Worm (Caenorhabditis elegans) whole organism, late embryonic: Measurements from ENCODE around the gene srg-13.

Experiments used
- ceh-34 ChIP-seq: sonication (generic microtip); optimal IDR thresholded peaks from 2 replicates; lab custom pipeline; 2016; ENCODE audit warnings: mild to moderate bottlenecking, missing genetic modification characterization, missing compliant biosample characterization
- che-1 ChIP-seq: sonication (generic microtip); optimal IDR thresholded peaks from 2 replicates; lab custom pipeline; 2016; ENCODE audit warnings: mild to moderate bottlenecking, missing genetic modification characterization, missing compliant biosample characterization
- fkh-10 ChIP-seq: fragments of 150-350 bp; optimal IDR thresholded peaks from 2 replicates; lab custom pipeline; 2014; ENCODE audit warnings: missing biosample characterization, missing genetic modification reagents, missing genetic modification characterization
- hlh-30 ChIP-seq: sonication (generic microtip); optimal IDR thresholded peaks from 2 replicates; lab custom pipeline; 2017; ENCODE audit warnings: antibody characterized with exemption, missing genetic modification characterization, missing compliant biosample characterization; ENCODE audit not compliant: insufficient read depth
- pha-4 ChIP-seq: fragments of 150-350 bp; optimal IDR thresholded peaks from 2 replicates; lab custom pipeline; 2018; ENCODE audit warnings: missing biosample characterization, missing genetic modification reagents, missing genetic modification characterization

DNA sequence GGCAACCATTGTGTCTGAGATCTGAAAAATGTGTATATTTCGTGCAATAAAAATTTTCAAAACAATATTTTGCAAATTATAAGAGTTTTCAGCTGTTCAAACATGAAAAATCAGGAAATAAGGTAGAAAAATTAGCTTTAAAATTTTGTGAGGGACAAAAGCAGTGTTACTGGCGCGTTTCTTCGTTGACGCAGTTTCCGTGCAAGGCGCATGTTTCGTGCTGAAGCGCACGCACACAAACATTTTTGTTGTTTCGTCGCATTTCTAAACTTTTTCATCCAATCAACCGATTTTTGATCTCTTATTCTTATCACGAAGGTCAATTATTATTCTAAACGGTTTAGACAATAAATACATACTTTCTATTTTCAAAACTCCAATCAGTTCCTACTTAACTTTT, 21.2 kb downstream of the srg-13 start, which contains the start of gene nifk-1:
- TF ChIP-seq pha-4 (tag; lab: Kevin White, UChicago) (no peak), ceh-34 (tag; lab: Kevin White, UChicago) (no peak), che-1 (tag; lab: Kevin White, UChicago) (no peak), fkh-10 (GFP tag; lab: Kevin White, UChicago) (no peak), hlh-30 (no peak)
